Worm (Caenorhabditis elegans) whole organism, mixed stage, embryonic: ENCODE results near the gene C28A5.2.

Experiments used
- M03D4.4 ChIP-seq: sonication (generic microtip); optimal IDR thresholded peaks from 2 replicates; lab custom pipeline; 2017; ENCODE audit warnings: mild to moderate bottlenecking, missing genetic modification characterization, missing compliant biosample characterization
- bed-3 ChIP-seq: fragments of 200-800 bp; sonication (Bioruptor generic); optimal IDR thresholded peaks from 3 replicates; lab custom pipeline; 2018; ENCODE audit warnings: mild to moderate bottlenecking, missing genetic modification characterization, moderate library complexity, missing compliant biosample characterization
- blmp-1 ChIP-seq: fragments of 150-350 bp; optimal IDR thresholded peaks from 2 replicates; lab custom pipeline; 2014; ENCODE audit warnings: missing biosample characterization, missing genetic modification characterization
- ceh-39 ChIP-seq: fragments of 150-350 bp; optimal IDR thresholded peaks from 2 replicates; lab custom pipeline; 2014; ENCODE audit warnings: missing biosample characterization, missing genetic modification characterization
- ceh-43 ChIP-seq: fragments of 200-800 bp; sonication (Bioruptor generic); optimal IDR thresholded peaks from 2 replicates; lab custom pipeline; 2018; ENCODE audit warnings: mild to moderate bottlenecking, missing genetic modification characterization, moderate library complexity, missing compliant biosample characterization
- ceh-83 ChIP-seq: fragments of 200-800 bp; sonication (Bioruptor generic); optimal IDR thresholded peaks from 2 replicates; lab custom pipeline; 2018; ENCODE audit warnings: mild to moderate bottlenecking, missing genetic modification characterization, missing compliant biosample characterization
- ces-1 ChIP-seq: fragments of 150-350 bp; optimal IDR thresholded peaks from 2 replicates; lab custom pipeline; 2014; ENCODE audit warnings: missing biosample characterization, missing genetic modification reagents, missing genetic modification characterization
- cnd-1 ChIP-seq: fragments of 200-800 bp; sonication (Bioruptor generic); optimal IDR thresholded peaks from 2 replicates; lab custom pipeline; 2018; ENCODE audit warnings: mild to moderate bottlenecking, missing genetic modification characterization, missing compliant biosample characterization
- drap-1 ChIP-seq: fragments of 200-800 bp; sonication (Bioruptor generic); optimal IDR thresholded peaks from 3 replicates; lab custom pipeline; 2018; ENCODE audit warnings: mild to moderate bottlenecking, missing genetic modification characterization, missing compliant biosample characterization
- elt-1 ChIP-seq: sonication (generic microtip); optimal IDR thresholded peaks from 2 replicates; lab custom pipeline; 2017; ENCODE audit warnings: missing genetic modification characterization, mild to moderate bottlenecking, missing compliant biosample characterization, antibody characterized with exemption, moderate library complexity, borderline replicate concordance; ENCODE audit not compliant: insufficient read depth
- elt-3 ChIP-seq: fragments of 150-350 bp; optimal IDR thresholded peaks from 2 replicates; lab custom pipeline; 2014; ENCODE audit warnings: missing biosample characterization, missing genetic modification characterization
- flh-1 ChIP-seq: fragments of 200-800 bp; sonication (Bioruptor generic); optimal IDR thresholded peaks from 2 replicates; lab custom pipeline; 2018; ENCODE audit warnings: mild to moderate bottlenecking, missing genetic modification characterization, moderate library complexity, missing compliant biosample characterization
- ham-2 ChIP-seq: fragments of 200-800 bp; sonication (Bioruptor generic); optimal IDR thresholded peaks from 2 replicates; lab custom pipeline; 2018; ENCODE audit warnings: mild to moderate bottlenecking, missing genetic modification characterization, missing compliant biosample characterization
- hlh-1 ChIP-seq: fragments of 150-350 bp; optimal IDR thresholded peaks from 2 replicates; lab custom pipeline; 2014; ENCODE audit warnings: missing biosample characterization, missing genetic modification reagents, missing genetic modification characterization
- lin-13 ChIP-seq: fragments of 150-350 bp; optimal IDR thresholded peaks from 2 replicates; lab custom pipeline; 2014; ENCODE audit warnings: missing biosample characterization, missing genetic modification characterization
- lin-32 ChIP-seq: fragments of 200-800 bp; sonication (Bioruptor generic); optimal IDR thresholded peaks from 2 replicates; lab custom pipeline; 2018; ENCODE audit warnings: mild to moderate bottlenecking, missing genetic modification characterization, missing compliant biosample characterization
- lsy-2 ChIP-seq: fragments of 150-350 bp; optimal IDR thresholded peaks from 2 replicates; lab custom pipeline; 2014; ENCODE audit warnings: missing biosample characterization, missing genetic modification characterization
- mab-5 ChIP-seq: fragments of 150-350 bp; optimal IDR thresholded peaks from 2 replicates; lab custom pipeline; 2014; ENCODE audit warnings: missing biosample characterization, missing genetic modification characterization
- mep-1 ChIP-seq: fragments of 150-350 bp; optimal IDR thresholded peaks from 2 replicates; lab custom pipeline; 2017; ENCODE audit warnings: missing biosample characterization, missing genetic modification reagents, missing genetic modification characterization, inconsistent platforms
- mls-2 ChIP-seq: sonication (generic microtip); optimal IDR thresholded peaks from 2 replicates; lab custom pipeline; 2016; ENCODE audit warnings: mild to moderate bottlenecking, missing genetic modification characterization, moderate library complexity, missing compliant biosample characterization
- nhr-12 ChIP-seq: fragments of 150-350 bp; optimal IDR thresholded peaks from 2 replicates; lab custom pipeline; 2014; ENCODE audit warnings: missing biosample characterization, missing genetic modification characterization
- nhr-2 ChIP-seq: fragments of 150-350 bp; optimal IDR thresholded peaks from 2 replicates; lab custom pipeline; 2014; ENCODE audit warnings: missing biosample characterization, missing genetic modification characterization
- nhr-237 ChIP-seq: fragments of 150-350 bp; optimal IDR thresholded peaks from 2 replicates; lab custom pipeline; 2014; ENCODE audit warnings: missing biosample characterization, missing genetic modification characterization
- nhr-28 ChIP-seq: fragments of 150-350 bp; optimal IDR thresholded peaks from 2 replicates; lab custom pipeline; 2014; ENCODE audit warnings: missing biosample characterization, missing genetic modification characterization
- nhr-76 ChIP-seq: sonication (generic microtip); optimal IDR thresholded peaks from 2 replicates; lab custom pipeline; 2017; ENCODE audit warnings: missing biosample characterization, missing genetic modification characterization
- pha-4 ChIP-seq: fragments of 150-350 bp; optimal IDR thresholded peaks from 2 replicates; lab custom pipeline; 2018; ENCODE audit warnings: missing biosample characterization, missing genetic modification reagents, missing genetic modification characterization
- sem-2 ChIP-seq: fragments of 200-800 bp; sonication (Bioruptor generic); optimal IDR thresholded peaks from 2 replicates; lab custom pipeline; 2018; ENCODE audit warnings: mild to moderate bottlenecking, missing genetic modification characterization, missing compliant biosample characterization
- snpc-4 ChIP-seq: fragments of 150-350 bp; optimal IDR thresholded peaks from 2 replicates; lab custom pipeline; 2014; ENCODE audit warnings: missing biosample characterization, missing genetic modification characterization
- sptf-1 ChIP-seq: sonication (generic microtip); optimal IDR thresholded peaks from 2 replicates; lab custom pipeline; 2017; ENCODE audit warnings: mild to moderate bottlenecking, missing genetic modification characterization, moderate library complexity, missing compliant biosample characterization
- tbx-8 ChIP-seq: fragments of 200-800 bp; sonication (Bioruptor generic); optimal IDR thresholded peaks from 2 replicates; lab custom pipeline; 2018; ENCODE audit warnings: mild to moderate bottlenecking, missing genetic modification characterization, moderate library complexity, missing compliant biosample characterization
- unc-120 ChIP-seq: sonication (generic microtip); optimal IDR thresholded peaks from 2 replicates; lab custom pipeline; 2017; ENCODE audit warnings: missing genetic modification characterization, missing compliant biosample characterization; ENCODE audit not compliant: poor library complexity, severe bottlenecking
- unc-39 ChIP-seq: fragments of 150-350 bp; optimal IDR thresholded peaks from 2 replicates; lab custom pipeline; 2014; ENCODE audit warnings: missing biosample characterization, missing genetic modification characterization
- unc-62 ChIP-seq: fragments of 150-350 bp; optimal IDR thresholded peaks from 2 replicates; lab custom pipeline; 2014; ENCODE audit warnings: missing biosample characterization, missing genetic modification reagents, missing genetic modification characterization
- zip-8 ChIP-seq: fragments of 150-350 bp; optimal IDR thresholded peaks from 2 replicates; lab custom pipeline; 2014; ENCODE audit warnings: missing biosample characterization, missing genetic modification characterization
- ztf-11 ChIP-seq: fragments of 150-350 bp; optimal IDR thresholded peaks from 2 replicates; lab custom pipeline; 2014; ENCODE audit warnings: missing biosample characterization, missing genetic modification characterization

Gene C28A5.2

DNA sequence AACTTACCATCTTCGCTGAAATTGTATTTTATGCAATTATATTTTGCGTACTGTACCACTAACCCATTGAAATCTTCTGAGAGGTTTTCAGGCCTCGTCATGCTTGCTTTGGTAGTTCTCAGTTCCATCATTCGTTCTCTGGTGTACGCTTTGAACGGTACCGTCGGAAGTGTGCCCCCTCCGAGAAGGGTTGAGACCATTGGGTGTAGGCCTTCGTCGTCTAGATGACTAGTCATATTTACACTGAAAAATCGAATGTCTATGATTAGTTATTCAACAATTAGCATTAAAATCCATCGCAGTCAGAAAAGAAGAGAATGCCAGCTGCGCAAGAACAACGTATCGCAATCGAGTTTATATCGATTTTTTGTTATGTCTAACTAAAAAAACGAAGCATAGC, 35.6 kb upstream of the C28A5.2 start, which contains the start of gene ifet-1:
ifet-1 (minus strand) TSS at position 243 of the 400 bp plus-strand sequence.
- TF ChIP-seq ceh-43 (GFP tag; lab: Kevin White, UChicago) (no peak), hlh-1 (no peak), zip-8 (tag; lab: Kevin White, UChicago) (no peak), unc-120 (no peak), blmp-1 (tag; lab: Kevin White, UChicago) (no peak), nhr-2 (no peak)

DNA sequence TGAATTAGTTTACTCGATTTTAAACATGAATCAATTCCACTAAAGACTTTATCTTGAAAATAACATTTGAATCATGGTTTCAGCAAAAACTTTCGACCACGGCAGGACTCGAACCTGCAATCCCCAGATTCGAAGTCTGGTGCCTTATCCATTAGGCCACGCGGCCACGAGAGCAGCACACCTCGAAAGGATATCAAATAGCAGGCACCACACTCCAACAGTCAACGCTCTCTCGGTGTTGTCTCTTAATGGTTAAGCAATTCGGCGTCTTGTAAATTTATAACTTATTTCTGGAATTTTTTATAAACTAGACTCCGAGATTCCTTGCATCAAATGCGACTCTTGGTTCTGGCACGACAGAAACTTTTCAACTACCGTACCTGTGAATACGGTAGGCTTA, 31.4 kb upstream of the C28A5.2 start:
- TF ChIP-seq lin-13 (tag; lab: Kevin White, UChicago) (peak; percentile 30), lin-32 (GFP tag; lab: Kevin White, UChicago) (peak; percentile 83), mep-1 (tag; lab: Kevin White, UChicago) (peak; percentile 73), nhr-76 (no peak), zip-8 (tag; lab: Kevin White, UChicago) (no peak), mls-2 (tag; lab: Kevin White, UChicago) (peak; percentile 96), unc-62 (peak; percentile 10), flh-1 (GFP tag; lab: Kevin White, UChicago) (peak; percentile 76), ceh-83 (GFP tag; lab: Kevin White, UChicago) (peak; percentile 97), pha-4 (tag; lab: Kevin White, UChicago) (peak; percentile 37), drap-1 (peak; percentile 90), blmp-1 (tag; lab: Kevin White, UChicago) (no peak), nhr-2 (peak; percentile 20), ztf-11 (tag; lab: Kevin White, UChicago) (peak; percentile 16), lsy-2 (tag; lab: Kevin White, UChicago) (peak; percentile 45), nhr-237 (no peak), ces-1 (GFP tag; lab: Kevin White, UChicago) (peak; percentile 17), sptf-1 (tag; lab: Kevin White, UChicago) (peak; percentile 96), ham-2 (peak; percentile 78), unc-120 (peak; percentile 85), unc-39 (peak; percentile 40), nhr-12 (peak; percentile 54), M03D4.4 (tag; lab: Kevin White, UChicago) (peak; percentile 94), hlh-1 (peak; percentile 20), cnd-1 (tag; lab: Kevin White, UChicago) (peak; percentile 95), snpc-4 (tag; lab: Kevin White, UChicago) (no peak), ceh-39 (peak; percentile 52), sem-2 (GFP tag; lab: Kevin White, UChicago) (peak; percentile 90), elt-1 (tag; lab: Kevin White, UChicago) (no peak), mab-5 (tag; lab: Kevin White, UChicago) (no peak), elt-3 (tag; lab: Kevin White, UChicago) (no peak), ceh-43 (GFP tag; lab: Kevin White, UChicago) (peak; percentile 85), bed-3 (GFP tag; lab: Kevin White, UChicago) (peak; percentile 81), tbx-8 (peak; percentile 82), nhr-28 (tag; lab: Kevin White, UChicago) (no peak)

DNA sequence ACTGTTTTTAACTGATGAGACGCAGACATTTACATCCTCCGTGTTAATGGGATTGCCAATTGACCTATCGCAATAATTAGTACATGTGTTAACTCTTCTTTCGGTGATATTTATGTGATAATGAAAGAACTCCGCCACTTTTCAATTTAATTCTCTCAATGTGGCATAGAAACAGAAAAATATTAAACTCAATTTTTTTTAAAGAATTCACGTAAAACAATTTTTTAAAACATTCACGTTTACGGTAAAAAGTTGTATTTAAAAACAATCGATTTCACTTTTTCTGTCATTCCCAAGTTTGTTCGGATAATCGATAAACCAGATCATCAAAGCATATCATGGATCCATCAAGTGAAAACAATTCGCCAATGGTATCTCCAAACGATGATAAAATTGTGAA, 29.5 kb upstream of the C28A5.2 start, which contains the start of gene mstr-2:
mstr-2 (plus strand) TSS at position 301 of the 400 bp plus-strand sequence.
- no peak for TF ChIP-seq cnd-1 (tag; lab: Kevin White, UChicago)
- TF ChIP-seq nhr-2 = peak; percentile 25

DNA sequence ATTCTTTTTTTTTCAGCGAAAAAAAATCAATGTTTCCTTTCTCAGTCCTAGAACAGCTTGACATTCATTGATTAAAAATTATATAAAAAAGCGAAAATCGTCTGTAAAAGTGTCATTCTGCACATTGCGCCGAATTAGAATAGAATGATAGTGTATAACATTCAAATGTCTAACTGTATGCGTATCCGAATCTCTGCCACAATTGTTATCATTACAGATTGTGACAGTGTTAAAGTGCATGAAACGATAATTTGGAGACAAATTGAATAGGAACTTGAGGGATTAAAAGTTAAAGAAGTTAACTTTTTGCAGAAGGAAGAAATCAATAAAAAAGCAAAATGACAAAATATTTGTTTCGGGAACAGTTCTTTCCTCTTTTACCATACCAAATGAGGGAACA, 29.0 kb upstream of the C28A5.2 start:
- TF ChIP-seq tbx-8 = no peak
- TF ChIP-seq sptf-1 (tag; lab: Kevin White, UChicago) = no peak
- TF ChIP-seq M03D4.4 (tag; lab: Kevin White, UChicago) = no peak
- TF ChIP-seq nhr-2 = no peak
- TF ChIP-seq pha-4 (tag; lab: Kevin White, UChicago) = no peak
- TF ChIP-seq flh-1 (GFP tag; lab: Kevin White, UChicago) = no peak
- no peak for TF ChIP-seq drap-1
- TF ChIP-seq nhr-237 = no peak
- TF ChIP-seq ceh-39 = no peak
- TF ChIP-seq ham-2 = no peak
- TF ChIP-seq mep-1 (tag; lab: Kevin White, UChicago) = no peak
- TF ChIP-seq lin-32 (GFP tag; lab: Kevin White, UChicago) = no peak
- TF ChIP-seq, all 35 proteins: peak for 0
